Fruit fly (Drosophila melanogaster): Measurements from ENCODE around the gene CG6136.

DNA sequence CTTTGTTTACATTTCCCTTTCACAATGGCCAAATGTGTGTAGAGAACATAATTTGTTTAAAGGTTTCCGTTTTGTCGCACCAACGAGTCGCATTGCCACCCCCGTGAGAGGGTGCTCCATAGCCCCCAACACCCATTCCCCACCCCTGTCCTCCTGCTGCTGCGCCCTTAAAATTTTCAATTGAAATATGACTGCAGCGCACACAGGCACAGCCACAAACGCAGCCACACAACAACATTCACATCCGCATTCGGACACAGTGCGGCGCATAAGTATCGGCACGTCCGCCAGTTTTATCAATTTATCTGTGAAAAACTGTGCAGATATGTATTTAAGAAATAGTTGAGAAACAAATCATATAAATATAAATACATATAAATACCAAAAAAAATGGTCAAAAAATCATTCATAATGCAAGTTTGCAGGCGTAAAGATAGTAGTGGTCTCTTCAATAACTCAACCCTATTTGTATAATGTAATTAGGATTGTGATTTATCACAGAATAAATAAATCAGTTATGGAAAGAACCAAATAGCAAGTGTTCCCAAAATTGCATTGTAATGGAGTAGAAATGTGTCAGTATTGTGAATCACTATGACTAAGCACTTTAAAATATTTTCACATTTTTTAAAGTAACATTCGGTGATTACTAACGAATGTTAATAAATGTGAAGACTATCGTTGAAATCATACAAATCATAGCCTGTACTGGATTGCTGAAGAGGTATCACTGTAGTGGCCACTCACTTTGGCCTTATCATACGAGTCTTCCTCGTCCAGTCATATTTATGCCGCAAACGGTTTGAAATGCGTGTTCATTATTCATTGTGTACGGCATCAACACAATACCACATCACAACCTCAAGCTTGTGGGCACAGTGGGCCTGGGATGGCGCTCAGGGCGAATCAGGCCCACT is 38.0 kb upstream of the CG6136 start:
- TF ChIP-seq psq (optimal IDR thresholded peaks at IDR 0.05) (no peak), ttk (optimal IDR thresholded peaks at IDR 0.05) (no peak), Myc (optimal IDR thresholded peaks at IDR 0.05) (no peak), h (optimal IDR thresholded peaks at IDR 0.05) (no peak)

Measured in Kc167 (cell line).